Worm (Caenorhabditis elegans) whole organism, mixed stage, embryonic: ENCODE results near the gene Y4C6B.3.

Source experiments
- elt-1 ChIP-seq: sonication (generic microtip); optimal IDR thresholded peaks from 2 replicates; lab custom pipeline; 2017; ENCODE audit warnings: missing genetic modification characterization, mild to moderate bottlenecking, missing compliant biosample characterization, antibody characterized with exemption, moderate library complexity, borderline replicate concordance; ENCODE audit not compliant: insufficient read depth
- ham-2 ChIP-seq: fragments of 200-800 bp; sonication (Bioruptor generic); optimal IDR thresholded peaks from 2 replicates; lab custom pipeline; 2018; ENCODE audit warnings: mild to moderate bottlenecking, missing genetic modification characterization, missing compliant biosample characterization
- hlh-1 ChIP-seq: fragments of 150-350 bp; optimal IDR thresholded peaks from 2 replicates; lab custom pipeline; 2014; ENCODE audit warnings: missing biosample characterization, missing genetic modification reagents, missing genetic modification characterization
- lin-13 ChIP-seq: fragments of 150-350 bp; optimal IDR thresholded peaks from 2 replicates; lab custom pipeline; 2014; ENCODE audit warnings: missing biosample characterization, missing genetic modification characterization
- lsy-2 ChIP-seq: fragments of 150-350 bp; optimal IDR thresholded peaks from 2 replicates; lab custom pipeline; 2014; ENCODE audit warnings: missing biosample characterization, missing genetic modification characterization
- mab-5 ChIP-seq: fragments of 150-350 bp; optimal IDR thresholded peaks from 2 replicates; lab custom pipeline; 2014; ENCODE audit warnings: missing biosample characterization, missing genetic modification characterization
- mep-1 ChIP-seq: fragments of 150-350 bp; optimal IDR thresholded peaks from 2 replicates; lab custom pipeline; 2017; ENCODE audit warnings: missing biosample characterization, missing genetic modification reagents, missing genetic modification characterization, inconsistent platforms
- mls-2 ChIP-seq: sonication (generic microtip); optimal IDR thresholded peaks from 2 replicates; lab custom pipeline; 2016; ENCODE audit warnings: mild to moderate bottlenecking, missing genetic modification characterization, moderate library complexity, missing compliant biosample characterization
- nhr-237 ChIP-seq: fragments of 150-350 bp; optimal IDR thresholded peaks from 2 replicates; lab custom pipeline; 2014; ENCODE audit warnings: missing biosample characterization, missing genetic modification characterization
- nhr-28 ChIP-seq: fragments of 150-350 bp; optimal IDR thresholded peaks from 2 replicates; lab custom pipeline; 2014; ENCODE audit warnings: missing biosample characterization, missing genetic modification characterization
- pha-4 ChIP-seq: fragments of 150-350 bp; optimal IDR thresholded peaks from 2 replicates; lab custom pipeline; 2018; ENCODE audit warnings: missing biosample characterization, missing genetic modification reagents, missing genetic modification characterization
- snpc-4 ChIP-seq: fragments of 150-350 bp; optimal IDR thresholded peaks from 2 replicates; lab custom pipeline; 2014; ENCODE audit warnings: missing biosample characterization, missing genetic modification characterization
- unc-62 ChIP-seq: fragments of 150-350 bp; optimal IDR thresholded peaks from 2 replicates; lab custom pipeline; 2014; ENCODE audit warnings: missing biosample characterization, missing genetic modification reagents, missing genetic modification characterization

DNA sequence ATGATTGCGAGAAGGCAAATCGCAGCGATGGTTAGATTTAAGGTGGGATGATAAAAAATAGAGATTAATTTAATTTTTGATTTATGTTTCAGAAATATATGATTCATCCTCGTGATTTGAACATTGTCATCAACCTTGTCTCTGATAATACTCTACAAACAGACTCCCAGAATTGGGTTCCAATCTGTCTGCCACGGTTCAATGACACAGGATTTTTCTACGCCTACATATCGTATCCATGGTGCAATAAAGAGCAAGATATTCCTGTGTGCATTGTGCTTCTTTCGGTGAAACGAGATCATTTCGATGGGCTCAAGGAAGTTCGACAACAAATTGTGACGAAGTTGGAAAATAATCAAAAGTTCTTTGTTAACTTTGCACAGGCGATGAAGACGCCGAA lies 35.6 kb downstream of the Y4C6B.3 start:
- TF ChIP-seq mab-5 (tag; lab: Kevin White, UChicago): no peak
- TF ChIP-seq pha-4 (tag; lab: Kevin White, UChicago): no peak
- no peak for TF ChIP-seq mep-1
- no peak for TF ChIP-seq mls-2
- no peak for TF ChIP-seq lin-13 (tag; lab: Kevin White, UChicago)
- TF ChIP-seq nhr-237 (tag; lab: Kevin White, UChicago): no peak
- no peak for TF ChIP-seq elt-1
- no peak for TF ChIP-seq unc-62 (GFP tag; lab: Kevin White, UChicago)
- TF ChIP-seq ham-2 (GFP tag; lab: Kevin White, UChicago): no peak
- TF ChIP-seq snpc-4 (tag; lab: Kevin White, UChicago): no peak
- TF ChIP-seq lsy-2: no peak
- no peak for TF ChIP-seq hlh-1 (tag; lab: Kevin White, UChicago)
- no peak for TF ChIP-seq nhr-28 (tag; lab: Kevin White, UChicago)
